Worm (Caenorhabditis elegans): Measurements from ENCODE around the gene F58H1.8.
A peak's percentile ranks its signal among the peaks of the same experiment; 100 is the strongest.

F58H1.8 gene

DNA sequence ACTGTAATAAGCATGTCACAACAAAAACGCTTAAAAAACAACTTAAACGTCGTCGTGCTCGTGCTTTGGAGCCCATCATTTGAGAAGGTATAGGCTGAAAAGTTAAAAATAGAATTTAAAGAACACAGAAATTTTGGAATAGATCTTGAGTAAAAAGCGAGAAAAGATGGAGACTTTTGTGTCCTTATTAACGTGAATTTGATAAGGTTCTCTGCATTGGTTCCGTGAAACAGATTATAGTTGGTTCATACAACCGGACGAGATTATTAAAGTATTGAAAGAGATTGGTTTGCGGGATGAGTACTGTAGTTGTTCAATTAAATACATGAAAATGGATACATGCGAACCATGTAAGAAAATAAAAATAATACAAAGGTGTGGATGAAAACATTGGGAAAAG lies 2.8 kb downstream of the F58H1.8 start, which contains the start of gene gpla-1:
Gene gpla-1, minus strand, starts transcription at position 101 of the 400 bp plus-strand sequence.
- TF ChIP-seq F16B12.6 (tag; optimal IDR thresholded peaks at IDR 0.05) = no peak
- no peak for TF ChIP-seq lir-3 (tag; optimal IDR thresholded peaks at IDR 0.05; ENCODE audit: poor library complexity)
- no peak for TF ChIP-seq Y116A8C.19 (tag; optimal IDR thresholded peaks at IDR 0.05; ENCODE audit: borderline replicate concordance)
- no peak for TF ChIP-seq lin-39 (tag; optimal IDR thresholded peaks at IDR 0.05)
- TF ChIP-seq ztf-11 (tag; optimal IDR thresholded peaks at IDR 0.05) = no peak
- TF ChIP-seq nhr-90 (tag; optimal IDR thresholded peaks at IDR 0.05; ENCODE audit: poor library complexity) = no peak
- TF ChIP-seq ceh-90 (tag; optimal IDR thresholded peaks at IDR 0.05) = no peak

ce11 chrV:11940329-11940728 lies 5.4 kb downstream of the F58H1.8 start:
- TF ChIP-seq efl-1 (optimal IDR thresholded peaks at IDR 0.05) (no peak), efl-1 (GFP tag; optimal IDR thresholded peaks at IDR 0.05 in 1 of 2) (peak in 1 of 2 experiments; percentile 85), ztf-11 (tag; optimal IDR thresholded peaks at IDR 0.05) (no peak)

DNA sequence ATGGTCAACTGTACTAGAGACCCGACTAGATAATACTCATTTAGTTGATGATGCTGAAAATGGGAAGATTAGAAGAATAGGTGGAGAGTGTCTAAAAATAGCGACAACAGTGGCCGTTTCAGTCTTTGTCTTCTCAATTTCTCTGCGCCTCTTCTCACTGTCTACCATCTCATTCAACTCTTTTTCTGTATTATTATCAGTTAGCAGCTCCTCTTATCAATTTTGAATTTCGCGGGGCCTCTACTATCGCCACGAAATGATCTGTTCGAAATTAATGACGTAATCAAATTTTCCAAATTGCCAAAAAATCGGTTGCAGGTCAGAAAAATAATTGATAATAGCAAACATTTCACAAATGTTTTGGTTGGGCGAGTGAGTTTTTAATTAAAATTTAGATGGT lies 6.7 kb downstream of the F58H1.8 start:
- TF ChIP-seq elt-2 (tag; optimal IDR thresholded peaks at IDR 0.05) (peak; percentile 93), nhr-20 (tag; optimal IDR thresholded peaks at IDR 0.05) (peak; percentile 28), pqm-1 (tag; optimal IDR thresholded peaks at IDR 0.05) (peak; percentile 91), nhr-90 (tag; optimal IDR thresholded peaks at IDR 0.05; ENCODE audit: poor library complexity) (peak; percentile 31), efl-1 (optimal IDR thresholded peaks at IDR 0.05) (no peak), efl-1 (GFP tag; optimal IDR thresholded peaks at IDR 0.05 in 1 of 2) (peak in 1 of 2 experiments; percentile 89), ceh-88 (GFP tag; IDR thresholded peaks at IDR 0.05) (no peak), lin-35 (GFP tag; optimal IDR thresholded peaks at IDR 0.05) (peak in 1 of 2 experiments; percentile 51), ceh-90 (tag; optimal IDR thresholded peaks at IDR 0.05) (no peak)

DNA sequence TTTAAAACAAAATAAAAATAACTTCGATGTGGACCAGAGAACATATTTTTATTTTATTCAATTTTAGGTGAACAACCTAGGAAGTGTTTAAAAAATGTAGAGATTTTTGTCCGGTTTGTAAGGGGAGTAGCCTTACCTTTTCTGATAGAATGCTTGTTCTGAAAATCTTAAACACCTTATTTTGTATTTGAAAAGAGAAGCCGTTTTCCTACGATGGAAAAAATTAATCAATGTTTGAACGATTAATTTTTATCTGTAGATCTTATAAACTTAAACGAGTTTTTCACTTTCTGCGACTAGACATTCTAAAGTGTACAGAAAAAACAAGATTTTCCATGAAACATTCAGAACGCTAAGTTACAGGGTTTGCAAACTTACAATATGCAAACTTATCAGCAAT lies 7.4 kb downstream of the F58H1.8 start, which contains the start of gene F58H1.6:
Gene F58H1.6, plus strand, starts transcription at position 301 of the 400 bp plus-strand sequence.
- no peak for TF ChIP-seq F16B12.6 (tag; optimal IDR thresholded peaks at IDR 0.05)
- no peak for TF ChIP-seq nhr-71 (tag; optimal IDR thresholded peaks at IDR 0.05)
- TF ChIP-seq zag-1 (tag; optimal IDR thresholded peaks at IDR 0.05) = no peak
- TF ChIP-seq sup-37 (GFP tag; optimal IDR thresholded peaks at IDR 0.05) = no peak
- TF ChIP-seq lir-3 (tag; optimal IDR thresholded peaks at IDR 0.05; ENCODE audit: poor library complexity) = no peak
- no peak for TF ChIP-seq blmp-1 (tag; optimal IDR thresholded peaks at IDR 0.05)
- TF ChIP-seq ceh-63 (GFP tag; optimal IDR thresholded peaks at IDR 0.05) = no peak
- TF ChIP-seq efl-3 (GFP tag; optimal IDR thresholded peaks at IDR 0.05) = no peak

- TF ChIP-seq lin-15B (tag; optimal IDR thresholded peaks at IDR 0.05) (no peak), mab-9 (GFP tag; IDR thresholded peaks at IDR 0.05) (no peak), xbp-1 (tag; optimal IDR thresholded peaks at IDR 0.05) (no peak), ztf-4 (tag; optimal IDR thresholded peaks at IDR 0.05) (no peak), swsn-7 (tag; optimal IDR thresholded peaks at IDR 0.05) (no peak), lin-39 (tag; optimal IDR thresholded peaks at IDR 0.05) (no peak), elt-3 (tag; optimal IDR thresholded peaks at IDR 0.05) (no peak)
These were observed 8.8 kb downstream of the F58H1.8 start for ce11 chrV:11943737-11944136.

- TF ChIP-seq mef-2 (tag; optimal IDR thresholded peaks at IDR 0.05) = no peak
- TF ChIP-seq nhr-76 (tag; optimal IDR thresholded peaks at IDR 0.05) = no peak
- no peak for TF ChIP-seq nhr-19 (GFP tag; conservative IDR thresholded peaks at IDR 0.05)
These were observed 10.5 kb downstream of the F58H1.8 start for ce11 chrV:11945429-11945828.

ce11 chrV:11946818-11947217 lies 11.9 kb downstream of the F58H1.8 start:
- TF ChIP-seq nhr-28 (tag; optimal IDR thresholded peaks at IDR 0.05) = no peak
- TF ChIP-seq ceh-8 (GFP tag; optimal IDR thresholded peaks at IDR 0.05) = peak; percentile 12
